Fruit fly (Drosophila melanogaster) whole organism, adult: Measurements from ENCODE around the gene fabp.

Source experiments
- CG11617 ChIP-seq: fragments of 200-800 bp; sonication (Bioruptor generic); optimal IDR thresholded peaks from 2 replicates; lab custom pipeline; 2017; ENCODE audit warnings: mild to moderate bottlenecking, missing biosample characterization, missing genetic modification reagents, missing genetic modification characterization
- CG1620 ChIP-seq: fragments of 200-800 bp; sonication (Bioruptor generic); optimal IDR thresholded peaks from 2 replicates; lab custom pipeline; 2016; ENCODE audit warnings: missing biosample characterization, missing genetic modification characterization
- CG5204 ChIP-seq: fragments of 200-800 bp; sonication (Bioruptor generic); optimal IDR thresholded peaks from 2 replicates; lab custom pipeline; 2016; ENCODE audit warnings: missing biosample characterization, missing genetic modification characterization
- CG7045 ChIP-seq: fragments of 200-800 bp; sonication (Bioruptor generic); optimal IDR thresholded peaks from 2 replicates; lab custom pipeline; 2017; ENCODE audit warnings: missing biosample characterization, mild to moderate bottlenecking, missing genetic modification characterization
- Mnt ChIP-seq: fragments of 200-800 bp; sonication (Bioruptor generic); optimal IDR thresholded peaks from 2 replicates; lab custom pipeline; 2016; ENCODE audit warnings: missing biosample characterization, mild to moderate bottlenecking, missing genetic modification characterization
- bab1 ChIP-seq: fragments of 200-800 bp; sonication (Bioruptor generic); optimal IDR thresholded peaks from 3 replicates; lab custom pipeline; 2019; ENCODE audit warnings: missing biosample characterization, mild to moderate bottlenecking, missing genetic modification characterization, moderate library complexity
- cnc ChIP-seq, 2 experiments: fragments of >200 bp; optimal IDR thresholded peaks; 2 replicates each; lab custom pipeline; 2017
- kay ChIP-seq: fragments of 200-800 bp; sonication (Bioruptor generic); peaks from one replicate; lab custom pipeline; 2016; ENCODE audit warnings: missing biosample characterization, missing genetic modification characterization, borderline replicate concordance
- ovo ChIP-seq: fragments of 200-800 bp; sonication (Bioruptor generic); optimal IDR thresholded peaks from 2 replicates; lab custom pipeline; 2016; ENCODE audit warnings: missing biosample characterization, missing genetic modification characterization
- toe ChIP-seq: fragments of 200-800 bp; sonication (Bioruptor generic); optimal IDR thresholded peaks from 2 replicates; lab custom pipeline; 2016; ENCODE audit warnings: missing biosample characterization, missing genetic modification characterization

DNA sequence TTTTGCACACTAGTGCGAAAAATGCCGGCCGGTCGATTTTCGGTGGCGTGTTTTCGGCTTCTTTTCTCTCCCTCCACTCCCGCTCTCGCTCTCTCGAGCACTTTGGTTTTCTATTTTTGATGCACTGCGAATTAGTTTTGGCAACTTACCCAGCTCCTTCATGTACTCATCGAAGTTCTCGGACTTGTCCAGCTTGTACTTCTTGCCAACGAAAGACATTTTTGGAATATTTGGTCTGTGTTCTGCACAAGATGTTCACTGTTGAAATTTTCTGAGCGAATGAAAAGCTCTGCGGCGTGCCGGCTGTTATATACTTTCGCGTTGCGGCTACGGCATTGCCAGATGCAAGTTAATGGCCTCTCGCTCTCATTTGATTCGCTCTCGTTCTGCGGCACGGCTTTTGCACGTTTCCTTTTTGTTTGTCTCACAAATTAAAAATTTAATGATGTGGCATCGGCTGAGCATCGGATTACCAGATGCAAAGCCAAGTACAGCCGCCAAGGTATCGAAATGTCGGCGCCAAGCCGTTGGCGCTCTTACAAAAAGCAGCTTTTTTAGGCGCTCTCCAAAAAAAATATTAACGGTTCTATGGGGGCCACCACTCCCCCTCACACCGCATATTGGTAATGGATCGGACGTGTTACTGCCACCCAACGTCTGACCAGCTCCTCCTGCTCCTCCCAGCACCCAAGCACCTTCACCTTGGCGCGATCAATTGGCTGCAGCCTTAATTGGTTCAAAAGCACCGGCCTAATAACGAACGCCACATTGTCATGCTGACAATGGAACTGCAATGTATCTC, at the start of gene fabp, which contains the start of gene sea:
- TF ChIP-seq cnc (optimal IDR thresholded peaks at IDR 0.05; lab: Kevin White, UChicago) (no peak), CG5204 (no peak), CG11617 (GFP tag; lab: Kevin White, UChicago) (peak; percentile 65), CG1620 (GFP tag; lab: Kevin White, UChicago) (peak; percentile 74), CG7045 (no peak), kay (GFP tag; lab: Kevin White, UChicago) (no peak), bab1 (GFP tag; lab: Kevin White, UChicago) (peak; percentile 89), ovo (GFP tag; lab: Kevin White, UChicago) (peak; percentile 69), toe (GFP tag; lab: Kevin White, UChicago) (no peak), Mnt (peak; percentile 77)
